Worm (Caenorhabditis elegans) whole organism, L2 larva: ENCODE results near the gene srx-36.

Experiments used
- R02D3.7 ChIP-seq: fragments of 150-350 bp; optimal IDR thresholded peaks from 2 replicates; lab custom pipeline; 2014; ENCODE audit warnings: missing biosample characterization, missing genetic modification characterization
- ceh-82 ChIP-seq: fragments of 150-350 bp; optimal IDR thresholded peaks from 2 replicates; lab custom pipeline; 2014; ENCODE audit warnings: missing biosample characterization, missing genetic modification characterization
- mdl-1 ChIP-seq, 2 experiments: fragments of 150-350 bp in 1 of 2; sonication (generic microtip) in 1 of 2; optimal IDR thresholded peaks; 2 replicates each; lab custom pipeline; 2017; ENCODE audit warnings: missing biosample characterization in 2 of 2, missing genetic modification characterization in 2 of 2

- TF ChIP-seq R02D3.7 (tag; lab: Kevin White, UChicago) (no peak), ceh-82 (tag; lab: Kevin White, UChicago) (no peak), mdl-1 (tag; optimal IDR thresholded peaks at IDR 0.05; lab: Kevin White, UChicago) (no peak)
These were observed 7.6 kb downstream of the srx-36 start, which contains the start of gene lmd-5 for ce11 chrV:7123188-7123708.
